Fruit fly (Drosophila melanogaster): Measurements from ENCODE around the gene Septin1.
A peak's percentile ranks its signal among the peaks of the same experiment; 100 is the strongest.

The Septin1 gene

dm6 chrX:21322289-21322981 is 35.7 kb upstream of the Septin1 start (continued):
- TF ChIP-seq pita (GFP tag; optimal IDR thresholded peaks at IDR 0.05) (no peak), bowl (GFP tag; IDR thresholded peaks at IDR 0.05) (no peak), tap (tag; optimal IDR thresholded peaks at IDR 0.05) (peak; percentile 51), CG10274 (GFP tag; optimal IDR thresholded peaks at IDR 0.05) (peak; percentile 5), klu (GFP tag; IDR thresholded peaks at IDR 0.05) (0 out of 2 replicates have a peak, but pooled peaks have one; percentile 36), CG34422 (GFP tag; IDR thresholded peaks at IDR 0.05) (peak; percentile 23; the same call in 1 of the 3 replicates), fu2 (GFP tag; optimal IDR thresholded peaks at IDR 0.05) (no peak), croc (GFP tag; conservative IDR thresholded peaks at IDR 0.05) (peak; percentile 20; the same call in 1 of the 3 replicates), prd (optimal IDR thresholded peaks at IDR 0.05) (no peak), prd (GFP tag; IDR thresholded peaks at IDR 0.05) (peak; percentile 45; the same call in 1 of the 3 replicates), Aef1 (GFP tag; IDR thresholded peaks at IDR 0.05) (0 out of 3 replicates have a peak, but pooled peaks have one; percentile 27), z (GFP tag; IDR thresholded peaks at IDR 0.05) (no peak), bcd (GFP tag; optimal IDR thresholded peaks at IDR 0.05) (peak; percentile 47), CG18476 (GFP tag; optimal IDR thresholded peaks at IDR 0.05) (peak; percentile 46), dysf (GFP tag; IDR thresholded peaks at IDR 0.05) (peak; percentile 73; the same call in 2 of the 3 replicates), abd-A (tag; optimal IDR thresholded peaks at IDR 0.05) (no peak), vvl (GFP tag; IDR thresholded peaks at IDR 0.05) (peak; percentile 46), E2f1 (GFP tag; IDR thresholded peaks at IDR 0.05) (peak; percentile 60), Xrp1 (GFP tag; IDR thresholded peaks at IDR 0.05) (peak; percentile 56; the same call in 1 of the 2 replicates), D19A (tag; optimal IDR thresholded peaks at IDR 0.05) (peak; percentile 63), scrt (GFP tag; optimal IDR thresholded peaks at IDR 0.05) (peak; percentile 56), CG2678 (tag; optimal IDR thresholded peaks at IDR 0.05) (peak; percentile 82), BtbVII (GFP tag; optimal IDR thresholded peaks at IDR 0.05) (peak; percentile 51), CG11695 (GFP tag; IDR thresholded peaks at IDR 0.05) (peak; percentile 60; the same call in 1 of the 3 replicates), CG1602 (GFP tag; optimal IDR thresholded peaks at IDR 0.05) (peak; percentile 6), ro (GFP tag; IDR thresholded peaks at IDR 0.05) (no peak), CG12104 (GFP tag; optimal IDR thresholded peaks at IDR 0.05) (peak; percentile 73), Sox100B (GFP tag; optimal IDR thresholded peaks at IDR 0.05) (peak; percentile 81), CG3847 (GFP tag; IDR thresholded peaks at IDR 0.05) (no peak), gem (tag; optimal IDR thresholded peaks at IDR 0.05) (peak; percentile 4), lab (GFP tag; optimal IDR thresholded peaks at IDR 0.05) (peak; percentile 71), CG1233 (GFP tag; optimal IDR thresholded peaks at IDR 0.05) (peak; percentile 56), CG2712 (tag; optimal IDR thresholded peaks at IDR 0.05) (peak; percentile 77), CG9932 (GFP tag; IDR thresholded peaks at IDR 0.05) (0 out of 2 replicates have a peak, but pooled peaks have one; percentile 4), pum (GFP tag; optimal IDR thresholded peaks at IDR 0.05) (peak; percentile 13), Dip3 (GFP tag; optimal IDR thresholded peaks at IDR 0.05) (peak; percentile 24), jigr1 (GFP tag; IDR thresholded peaks at IDR 0.05) (no peak), CG17186 (GFP tag; optimal IDR thresholded peaks at IDR 0.05) (no peak), cato (GFP tag; optimal IDR thresholded peaks at IDR 0.05; ENCODE audit: borderline replicate concordance) (no peak), CG6765 (GFP tag; optimal IDR thresholded peaks at IDR 0.05) (peak; percentile 36), CG18599 (GFP tag; optimal IDR thresholded peaks at IDR 0.05) (peak; percentile 83), D (optimal IDR thresholded peaks at IDR 0.05) (no peak), D (GFP tag; optimal IDR thresholded peaks at IDR 0.05) (peak; percentile 34), Fer2 (tag; optimal IDR thresholded peaks at IDR 0.05) (peak; percentile 44), CG15696 (tag; optimal IDR thresholded peaks at IDR 0.05) (peak; percentile 40), CG14441 (GFP tag; IDR thresholded peaks at IDR 0.05) (peak; percentile 25; the same call in 1 of the 2 replicates), Fer1 (GFP tag; optimal IDR thresholded peaks at IDR 0.05) (peak; percentile 82), CG13894 (tag; optimal IDR thresholded peaks at IDR 0.05) (peak; percentile 51), HmgZ (tag; optimal IDR thresholded peaks at IDR 0.05) (peak; percentile 3)

Measured in whole organism, embryonic.